Fruit fly (Drosophila melanogaster) Kc167 (cell line): ENCODE measurements around the gene CG4768.

Source experiments
- Myc ChIP-seq: fragments of >200 bp; optimal IDR thresholded peaks from 2 replicates; lab custom pipeline; 2017; ENCODE audit warnings: missing external identifiers
- Sin3A ChIP-seq: fragments of >200 bp; optimal IDR thresholded peaks from 2 replicates; lab custom pipeline; 2018; ENCODE audit warnings: missing external identifiers
- h ChIP-seq: fragments of >200 bp; optimal IDR thresholded peaks from 3 replicates; lab custom pipeline; 2018; ENCODE audit warnings: missing external identifiers
- insv ChIP-seq: fragments of >200 bp; optimal IDR thresholded peaks from 3 replicates; lab custom pipeline; 2018; ENCODE audit warnings: missing external identifiers
- psq ChIP-seq: fragments of >200 bp; optimal IDR thresholded peaks from 2 replicates; lab custom pipeline; 2017; ENCODE audit warnings: missing external identifiers
- ttk ChIP-seq: sonication (Bioruptor generic); optimal IDR thresholded peaks from 2 replicates; lab custom pipeline; 2017; ENCODE audit warnings: missing external identifiers

The CG4768 gene

DNA sequence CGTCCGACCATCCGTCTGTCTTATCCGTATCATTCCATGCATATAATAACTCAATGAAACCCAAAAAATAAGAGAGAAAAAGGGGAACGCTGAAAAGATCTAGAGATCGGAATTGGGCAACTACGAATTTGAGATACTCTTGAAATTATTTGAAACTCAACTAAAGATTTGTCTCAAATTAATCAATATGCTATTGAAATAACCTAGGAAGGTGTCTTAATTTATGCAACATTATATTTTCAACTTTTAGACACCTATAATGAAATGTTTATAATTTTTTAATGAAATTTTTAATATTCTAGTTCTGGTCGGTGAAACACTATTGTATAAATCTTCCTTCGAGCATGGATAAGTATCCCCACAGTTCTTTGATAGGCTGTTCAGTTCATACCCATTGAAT is 31.4 kb upstream of the CG4768 start:
- no peak for TF ChIP-seq Sin3A (lab: Kevin White, UChicago)
- no peak for TF ChIP-seq psq (lab: Kevin White, UChicago)

DNA sequence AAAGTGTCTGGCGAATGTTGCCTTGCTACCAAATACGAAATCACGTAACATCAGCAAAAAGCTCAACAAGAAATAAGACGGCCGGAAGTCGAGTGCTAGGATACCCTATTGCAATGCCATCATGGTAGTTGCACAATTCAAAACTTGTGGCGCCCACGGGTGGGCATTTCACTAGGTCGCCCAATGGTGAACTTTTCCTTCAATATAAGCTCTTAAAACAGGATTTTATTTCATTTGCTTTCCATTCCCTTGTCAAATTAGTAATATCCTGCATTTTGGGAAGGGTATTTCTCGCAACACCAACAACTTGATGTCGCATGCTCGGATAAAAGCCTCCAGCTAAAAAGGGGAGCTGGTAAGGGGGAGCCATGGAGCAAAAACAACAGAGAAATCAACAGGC is 30.4 kb upstream of the CG4768 start:
- TF ChIP-seq Myc (lab: Kevin White, UChicago) (no peak), psq (lab: Kevin White, UChicago) (no peak), Sin3A (lab: Kevin White, UChicago) (no peak), h (no peak), ttk (lab: Kevin White, UChicago) (no peak), insv (lab: Kevin White, UChicago) (no peak)

DNA sequence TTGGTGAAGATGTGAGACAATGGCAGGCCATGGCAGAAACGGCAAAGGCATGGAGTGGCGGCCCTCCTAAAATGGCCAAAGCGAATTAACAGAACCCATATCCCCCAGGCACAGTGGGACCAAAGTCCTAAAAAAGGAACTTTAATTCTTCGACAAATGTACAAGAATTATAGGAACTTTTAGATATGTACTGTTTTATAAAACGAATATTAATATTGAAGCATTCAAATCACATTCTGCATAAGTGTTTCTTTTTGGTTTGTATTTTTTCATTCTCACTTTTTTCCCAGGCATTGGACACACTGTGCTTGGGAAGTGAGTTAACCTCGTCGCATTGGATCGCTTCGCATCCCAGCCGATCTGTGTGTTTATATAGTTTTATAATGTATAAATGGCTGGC is 27.0 kb upstream of the CG4768 start:
- TF ChIP-seq insv (lab: Kevin White, UChicago) (no peak), Myc (lab: Kevin White, UChicago) (no peak), Sin3A (lab: Kevin White, UChicago) (no peak), ttk (lab: Kevin White, UChicago) (no peak), psq (lab: Kevin White, UChicago) (no peak), h (no peak)

DNA sequence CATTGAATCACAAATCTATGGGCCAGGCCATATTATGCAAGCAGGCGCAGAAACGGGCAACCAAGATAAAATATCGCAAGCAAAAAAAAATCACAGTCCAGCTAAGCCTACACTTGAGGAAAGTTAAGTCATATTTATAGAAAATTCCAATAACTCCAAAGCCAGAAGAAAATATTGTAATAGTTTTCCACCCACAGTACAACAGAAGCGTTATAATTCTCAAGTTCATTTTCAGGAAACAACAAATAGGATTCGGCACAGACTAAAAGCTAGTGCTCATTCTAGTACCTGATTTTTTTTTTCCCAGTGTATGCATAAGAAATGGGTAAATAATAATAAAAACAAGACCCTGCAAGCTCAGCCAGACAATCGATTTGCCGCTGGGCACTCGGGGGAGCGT is 26.1 kb upstream of the CG4768 start:
- TF ChIP-seq h: no peak
- TF ChIP-seq Myc (lab: Kevin White, UChicago): no peak
- TF ChIP-seq insv (lab: Kevin White, UChicago): no peak
- TF ChIP-seq ttk (lab: Kevin White, UChicago): no peak
- no peak for TF ChIP-seq psq (lab: Kevin White, UChicago)
- TF ChIP-seq Sin3A (lab: Kevin White, UChicago): no peak

dm6 chrX:16766868-16767431 is 25.0 kb upstream of the CG4768 start:
- TF ChIP-seq Myc (lab: Kevin White, UChicago) (no peak), Sin3A (lab: Kevin White, UChicago) (no peak), insv (lab: Kevin White, UChicago) (no peak), psq (lab: Kevin White, UChicago) (no peak), ttk (lab: Kevin White, UChicago) (no peak), h (no peak)

dm6 chrX:16768770-16769169 is 23.1 kb upstream of the CG4768 start:
- TF ChIP-seq h (no peak), Myc (lab: Kevin White, UChicago) (no peak), ttk (lab: Kevin White, UChicago) (no peak), insv (lab: Kevin White, UChicago) (no peak), Sin3A (lab: Kevin White, UChicago) (no peak), psq (lab: Kevin White, UChicago) (no peak)

dm6 chrX:16772882-16773827 is 18.8 kb upstream of the CG4768 start:
- TF ChIP-seq Sin3A (lab: Kevin White, UChicago) (no peak), psq (lab: Kevin White, UChicago) (no peak), insv (lab: Kevin White, UChicago) (no peak), Myc (lab: Kevin White, UChicago) (no peak), h (no peak), ttk (lab: Kevin White, UChicago) (no peak)

dm6 chrX:16774201-16775061 is 17.5 kb upstream of the CG4768 start:
- TF ChIP-seq psq (lab: Kevin White, UChicago) (no peak), ttk (lab: Kevin White, UChicago) (no peak), Sin3A (lab: Kevin White, UChicago) (no peak), Myc (lab: Kevin White, UChicago) (no peak), h (no peak), insv (lab: Kevin White, UChicago) (no peak)

DNA sequence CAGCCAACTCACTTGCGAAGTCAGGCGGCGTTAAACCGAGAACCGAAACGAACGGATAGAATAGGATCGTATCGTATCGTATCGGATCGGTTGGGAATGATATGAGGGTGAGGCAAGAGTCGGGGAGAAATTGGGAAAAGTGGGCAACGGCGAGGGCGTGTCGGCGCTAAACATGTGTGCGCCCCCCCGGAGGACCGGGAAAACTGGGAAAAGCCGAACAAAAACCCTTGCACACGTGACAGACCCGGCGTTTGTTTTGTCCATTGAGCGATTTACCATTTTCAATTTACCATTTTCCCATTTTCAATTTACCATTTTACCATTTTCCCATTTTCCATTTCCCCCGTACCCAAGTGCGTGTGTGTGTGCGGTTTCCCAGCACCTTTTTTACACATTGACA is 16.8 kb upstream of the CG4768 start:
- TF ChIP-seq psq (lab: Kevin White, UChicago): no peak
- TF ChIP-seq insv (lab: Kevin White, UChicago): no peak

dm6 chrX:16778138-16778672 is 13.7 kb upstream of the CG4768 start:
- TF ChIP-seq h: no peak
- TF ChIP-seq psq (lab: Kevin White, UChicago): no peak
- no peak for TF ChIP-seq insv (lab: Kevin White, UChicago)
- TF ChIP-seq Sin3A (lab: Kevin White, UChicago): no peak
- TF ChIP-seq Myc (lab: Kevin White, UChicago): no peak
- TF ChIP-seq ttk (lab: Kevin White, UChicago): no peak

DNA sequence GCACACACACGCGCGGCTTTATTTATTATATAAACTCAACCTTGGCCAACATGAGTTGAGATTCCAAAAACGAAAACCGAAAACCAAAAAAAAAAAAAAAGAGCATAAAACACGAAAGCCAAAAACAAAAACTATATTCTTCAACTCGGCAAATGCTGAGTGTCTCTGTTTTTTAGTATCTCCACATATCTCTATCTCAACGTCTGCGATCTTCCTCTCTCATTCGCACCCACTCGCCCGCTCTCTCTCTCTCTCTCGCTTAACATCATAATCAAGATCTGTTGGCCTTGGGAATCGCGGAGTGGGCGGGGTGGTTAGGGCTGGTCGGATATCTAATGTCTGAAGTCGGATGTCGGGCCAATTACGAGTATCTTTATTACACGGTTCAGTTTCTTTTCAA is 11.7 kb upstream of the CG4768 start:
- TF ChIP-seq psq (lab: Kevin White, UChicago): no peak
- TF ChIP-seq Sin3A (lab: Kevin White, UChicago): no peak
- no peak for TF ChIP-seq insv (lab: Kevin White, UChicago)
